Worm (Caenorhabditis elegans) whole organism, young adult: ENCODE results near the gene T26A8.3.

ENCODE experiments used
- B0035.1 ChIP-seq: sonication (generic microtip); optimal IDR thresholded peaks from 2 replicates; lab custom pipeline; 2016; ENCODE audit warnings: missing genetic modification characterization, mild to moderate bottlenecking, missing compliant biosample characterization, missing genotype, missing genetic modification reagents
- B0336.3 ChIP-seq: fragments of 200-800 bp; sonication (Bioruptor generic); IDR thresholded peaks from 2 replicates; pipeline ENCODE4 v1.3.6; 2022; ENCODE audit warnings: missing genetic modification characterization, missing compliant biosample characterization
- D2030.7 ChIP-seq: fragments of 200-800 bp; sonication (Bioruptor generic); IDR thresholded peaks from 2 replicates; pipeline ENCODE4 v1.3.6; 2022; ENCODE audit warnings: missing genetic modification reagents, missing genetic modification characterization, missing compliant biosample characterization
- F39B2.1 ChIP-seq: fragments of 200-800 bp; sonication (Bioruptor generic); IDR thresholded peaks from 2 replicates; pipeline ENCODE4 v1.3.6; 2022; ENCODE audit warnings: missing genetic modification reagents, missing genetic modification characterization, missing compliant biosample characterization
- F49E8.2 ChIP-seq: sonication (generic microtip); optimal IDR thresholded peaks from 3 replicates; lab custom pipeline; 2017; ENCODE audit warnings: missing genetic modification characterization, mild to moderate bottlenecking, missing compliant biosample characterization, antibody characterized with exemption, moderate library complexity; ENCODE audit not compliant: insufficient read depth
- Y56A3A.18 ChIP-seq: fragments of 200-800 bp; sonication (Bioruptor generic); IDR thresholded peaks from 2 replicates; pipeline ENCODE4 v1.3.6; 2022; ENCODE audit warnings: missing genetic modification reagents, missing genetic modification characterization, missing compliant biosample characterization
- Y67H2A.10 ChIP-seq: fragments of 200-800 bp; sonication (Bioruptor generic); conservative IDR thresholded peaks from 2 replicates; pipeline ENCODE4 v1.3.6; 2022; ENCODE audit warnings: missing genetic modification reagents, missing genetic modification characterization, missing compliant biosample characterization
- ama-1 ChIP-seq, 3 experiments: fragments of 150-350 bp in 1 of 3; sonication (generic microtip) in 2 of 3; optimal IDR thresholded peaks; 2 replicates each; lab custom pipeline; 2014 to 2018; ENCODE audit warnings: missing biosample characterization in 2 of 3, missing genetic modification characterization in 2 of 3, missing genetic modification reagents in 2 of 3
- athp-1 ChIP-seq: sonication (generic microtip); optimal IDR thresholded peaks from 2 replicates; lab custom pipeline; 2017; ENCODE audit warnings: mild to moderate bottlenecking, missing genetic modification characterization, missing compliant biosample characterization
- bed-2 ChIP-seq: fragments of 200-800 bp; sonication (Bioruptor generic); IDR thresholded peaks from 2 replicates; pipeline ENCODE4 v1.3.6; 2022; ENCODE audit warnings: missing genetic modification reagents, missing genetic modification characterization, missing compliant biosample characterization
- cebp-1 ChIP-seq, 2 experiments: fragments of 200-800 bp in 1 of 2; sonication (Bioruptor generic) in 1 of 2; sonication (generic microtip) in 1 of 2; IDR thresholded peaks in 1 of 2; optimal IDR thresholded peaks in 1 of 2; 2 replicates each; pipeline versions ENCODE4 v1.3.6 to Lab custom; 2017 to 2022; ENCODE audit warnings: missing compliant biosample characterization in 2 of 2, missing genetic modification characterization in 2 of 2, mild to moderate bottlenecking in 1 of 2, missing genetic modification reagents in 1 of 2, moderate library complexity in 1 of 2
- ceh-40 ChIP-seq: fragments of 200-800 bp; sonication (Bioruptor generic); IDR thresholded peaks from 2 replicates; pipeline ENCODE4 v1.3.6; 2022; ENCODE audit warnings: missing genetic modification characterization, missing compliant biosample characterization
- ceh-58 ChIP-seq: fragments of 200-800 bp; sonication (Bioruptor generic); IDR thresholded peaks from 2 replicates; pipeline ENCODE4 v1.3.6; 2022; ENCODE audit warnings: missing genetic modification characterization, missing compliant biosample characterization
- ceh-79 ChIP-seq: sonication (generic microtip); optimal IDR thresholded peaks from 2 replicates; lab custom pipeline; 2017; ENCODE audit warnings: mild to moderate bottlenecking, missing genetic modification characterization, missing compliant biosample characterization
- ceh-91 ChIP-seq: fragments of 200-800 bp; sonication (Bioruptor generic); IDR thresholded peaks from 2 replicates; pipeline ENCODE4 v1.3.6; 2022; ENCODE audit warnings: missing genetic modification reagents, missing genetic modification characterization, missing compliant biosample characterization
- chd-7 ChIP-seq: sonication (generic microtip); optimal IDR thresholded peaks from 2 replicates; lab custom pipeline; 2016; ENCODE audit warnings: mild to moderate bottlenecking, missing genetic modification characterization, moderate library complexity, missing compliant biosample characterization
- dpff-1 ChIP-seq: sonication (generic microtip); optimal IDR thresholded peaks from 2 replicates; lab custom pipeline; 2017; ENCODE audit warnings: mild to moderate bottlenecking, missing genetic modification characterization, missing compliant biosample characterization
- efl-1 ChIP-seq: fragments of 150-350 bp; optimal IDR thresholded peaks from 2 replicates; lab custom pipeline; 2014; ENCODE audit warnings: missing biosample characterization, missing genetic modification reagents, missing genetic modification characterization
- egl-18 ChIP-seq: fragments of 200-800 bp; sonication (Bioruptor generic); IDR thresholded peaks from 2 replicates; pipeline ENCODE4 v1.3.6; 2022; ENCODE audit warnings: missing genetic modification reagents, missing genetic modification characterization, missing compliant biosample characterization
- ets-4 ChIP-seq: fragments of 200-800 bp; sonication (Bioruptor generic); optimal IDR thresholded peaks from 2 replicates; lab custom pipeline; 2018; ENCODE audit warnings: mild to moderate bottlenecking, missing genetic modification characterization, missing compliant biosample characterization
- gei-17 ChIP-seq: fragments of 200-800 bp; sonication (Bioruptor generic); optimal IDR thresholded peaks from 2 replicates; lab custom pipeline; 2018; ENCODE audit warnings: mild to moderate bottlenecking, missing genetic modification characterization, missing compliant biosample characterization
- him-1 ChIP-seq: sonication (generic microtip); optimal IDR thresholded peaks from 2 replicates; lab custom pipeline; 2016; ENCODE audit warnings: missing genotype, missing genetic modification reagents, missing genetic modification characterization, missing compliant biosample characterization
- hlh-26 ChIP-seq: fragments of 200-800 bp; sonication (Bioruptor generic); conservative IDR thresholded peaks from 2 replicates; pipeline ENCODE4 v1.3.6; 2022; ENCODE audit warnings: missing genetic modification reagents, missing genetic modification characterization, missing compliant biosample characterization
- hsf-1 ChIP-seq: fragments of 200-800 bp; sonication (Bioruptor generic); IDR thresholded peaks from 2 replicates; pipeline ENCODE4 v1.3.6; 2022; ENCODE audit warnings: missing genetic modification reagents, missing genetic modification characterization, missing compliant biosample characterization
- lin-54 ChIP-seq: fragments of 200-800 bp; sonication (Bioruptor generic); optimal IDR thresholded peaks from 2 replicates; lab custom pipeline; 2018; ENCODE audit warnings: mild to moderate bottlenecking, missing genetic modification characterization, missing compliant biosample characterization
- lir-1 ChIP-seq: fragments of 200-800 bp; sonication (Bioruptor generic); conservative IDR thresholded peaks from 2 replicates; pipeline ENCODE4 v1.3.6; 2022; ENCODE audit warnings: missing genetic modification reagents, missing genetic modification characterization, missing compliant biosample characterization
- mcd-1 ChIP-seq: fragments of 200-800 bp; sonication (Bioruptor generic); IDR thresholded peaks from 2 replicates; pipeline ENCODE4 v1.3.6; 2022; ENCODE audit warnings: missing genetic modification reagents, missing genetic modification characterization, missing compliant biosample characterization
- nfyb-1 ChIP-seq: fragments of 200-800 bp; sonication (Bioruptor generic); IDR thresholded peaks from 2 replicates; pipeline ENCODE4 v1.3.6; 2022; ENCODE audit warnings: missing genetic modification reagents, missing genetic modification characterization, missing compliant biosample characterization
- nhr-120 ChIP-seq: fragments of 200-800 bp; sonication (Bioruptor generic); IDR thresholded peaks from 2 replicates; pipeline ENCODE4 v1.3.6; 2022; ENCODE audit warnings: missing genetic modification characterization, missing compliant biosample characterization
- nhr-179 ChIP-seq: sonication (generic microtip); optimal IDR thresholded peaks from 2 replicates; lab custom pipeline; 2016; ENCODE audit warnings: mild to moderate bottlenecking, missing genetic modification characterization, missing compliant biosample characterization
- nhr-27 ChIP-seq: fragments of 200-800 bp; sonication (Bioruptor generic); optimal IDR thresholded peaks from 2 replicates; lab custom pipeline; 2018; ENCODE audit warnings: mild to moderate bottlenecking, missing genetic modification characterization, moderate library complexity, missing compliant biosample characterization
- nhr-90 ChIP-seq: sonication (generic microtip); optimal IDR thresholded peaks from 2 replicates; lab custom pipeline; 2016; ENCODE audit warnings: missing genotype, mild to moderate bottlenecking, missing genetic modification characterization, missing compliant biosample characterization
- rcor-1 ChIP-seq: fragments of 200-800 bp; sonication (Bioruptor generic); IDR thresholded peaks from 2 replicates; pipeline ENCODE4 v1.3.6; 2022; ENCODE audit warnings: missing genetic modification reagents, missing genetic modification characterization, missing compliant biosample characterization
- repo-1 ChIP-seq: sonication (generic microtip); optimal IDR thresholded peaks from 2 replicates; lab custom pipeline; 2017; ENCODE audit warnings: mild to moderate bottlenecking, missing genetic modification characterization, missing compliant biosample characterization
- somi-1 ChIP-seq: fragments of 200-800 bp; sonication (Bioruptor generic); optimal IDR thresholded peaks from 2 replicates; lab custom pipeline; 2018; ENCODE audit warnings: mild to moderate bottlenecking, missing genetic modification characterization, missing compliant biosample characterization
- xnd-1 ChIP-seq: sonication (generic microtip); optimal IDR thresholded peaks from 2 replicates; lab custom pipeline; 2016; ENCODE audit warnings: missing genotype, missing genetic modification reagents, missing genetic modification characterization, missing compliant biosample characterization
- ztf-18 ChIP-seq: sonication (generic microtip); optimal IDR thresholded peaks from 2 replicates; lab custom pipeline; 2016; ENCODE audit warnings: missing genotype, mild to moderate bottlenecking, missing genetic modification characterization, missing compliant biosample characterization
- ztf-22 ChIP-seq: fragments of 200-800 bp; sonication (Bioruptor generic); optimal IDR thresholded peaks from 2 replicates; lab custom pipeline; 2018; ENCODE audit warnings: mild to moderate bottlenecking, missing genetic modification characterization, moderate library complexity, missing compliant biosample characterization
- ztf-25 ChIP-seq: fragments of 200-800 bp; sonication (Bioruptor generic); IDR thresholded peaks from 2 replicates; pipeline ENCODE4 v1.3.6; 2022; ENCODE audit warnings: missing genetic modification reagents, missing genetic modification characterization, missing compliant biosample characterization
- ztf-3 ChIP-seq: fragments of 200-800 bp; sonication (Bioruptor generic); optimal IDR thresholded peaks from 2 replicates; lab custom pipeline; 2018; ENCODE audit warnings: mild to moderate bottlenecking, missing genetic modification characterization, missing compliant biosample characterization

The T26A8.3 gene

DNA sequence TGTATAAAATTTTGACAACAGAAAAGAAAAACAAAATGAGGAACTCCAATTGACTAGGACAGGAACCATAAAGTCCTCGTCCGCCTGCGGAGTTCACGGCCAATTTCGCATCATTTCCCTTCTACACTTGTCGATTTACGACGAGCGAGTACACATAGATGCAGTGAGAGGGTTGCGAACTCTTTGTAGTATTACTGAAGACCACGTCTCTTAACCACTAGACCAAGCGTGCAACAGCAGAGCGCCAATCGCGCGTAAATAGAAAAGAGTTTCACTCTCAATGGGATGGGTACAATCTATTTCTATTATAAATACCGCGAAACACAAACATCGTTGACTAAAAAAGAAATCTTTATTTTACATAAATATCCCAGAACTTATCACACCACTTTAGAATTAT is 51.1 kb downstream of the T26A8.3 start (continued):
- TF ChIP-seq repo-1 (peak; percentile 73), nhr-120 (no peak), nhr-90 (peak; percentile 82), egl-18 (GFP tag; lab: Robert Waterston, UW) (no peak), F49E8.2 (tag; lab: Kevin White, UChicago) (peak; percentile 57), hlh-26 (GFP tag; lab: Robert Waterston, UW) (no peak), bed-2 (GFP tag; lab: Robert Waterston, UW) (no peak), cebp-1 (GFP tag; IDR thresholded peaks at IDR 0.05; lab: Robert Waterston, UW) (0 out of 2 replicates have a peak, but pooled peaks have one; percentile 9), cebp-1 (tag; optimal IDR thresholded peaks at IDR 0.05; lab: Kevin White, UChicago) (peak; percentile 70), mcd-1 (GFP tag; lab: Robert Waterston, UW) (peak; percentile 59; the same call in 1 of the 2 replicates), ama-1 (optimal IDR thresholded peaks at IDR 0.05; lab: Kevin White, UChicago) (peak; percentile 23), ama-1 (GFP tag; optimal IDR thresholded peaks at IDR 0.05; lab: Kevin White, UChicago) (peak; percentile 46 to 65), dpff-1 (tag; lab: Kevin White, UChicago) (no peak), him-1 (tag; lab: Kevin White, UChicago) (peak; percentile 88), nhr-179 (tag; lab: Kevin White, UChicago) (no peak), ztf-3 (GFP tag; lab: Kevin White, UChicago) (no peak), D2030.7 (peak; percentile 47; the same call in 1 of the 2 replicates), gei-17 (no peak), chd-7 (tag; lab: Kevin White, UChicago) (peak; percentile 60), ztf-22 (no peak), lir-1 (GFP tag; lab: Robert Waterston, UW) (0 out of 2 replicates have a peak, but pooled peaks have one; percentile 45), rcor-1 (GFP tag; lab: Robert Waterston, UW) (peak; percentile 71), ceh-91 (GFP tag; lab: Robert Waterston, UW) (no peak), ets-4 (no peak), athp-1 (tag; lab: Kevin White, UChicago) (peak; percentile 80), ceh-58 (GFP tag; lab: Robert Waterston, UW) (0 out of 2 replicates have a peak, but pooled peaks have one; percentile 70), ceh-79 (peak; percentile 56), xnd-1 (tag; lab: Kevin White, UChicago) (no peak), ztf-18 (peak; percentile 72), somi-1 (GFP tag; lab: Kevin White, UChicago) (peak; percentile 55), Y56A3A.18 (0 out of 2 replicates have a peak, but pooled peaks have one; percentile 35), B0336.3 (GFP tag; lab: Robert Waterston, UW) (peak; percentile 83), hsf-1 (GFP tag; lab: Robert Waterston, UW) (no peak), Y67H2A.10 (GFP tag; lab: Robert Waterston, UW) (0 out of 2 replicates have a peak, but pooled peaks have one; percentile 43), ceh-40 (GFP tag; lab: Robert Waterston, UW) (no peak), nhr-27 (tag; lab: Kevin White, UChicago) (peak; percentile 21), ztf-25 (GFP tag; lab: Robert Waterston, UW) (peak; percentile 44; the same call in 1 of the 2 replicates), lin-54 (peak; percentile 63), F39B2.1 (no peak), nfyb-1 (GFP tag; lab: Robert Waterston, UW) (peak; percentile 83), efl-1 (peak; percentile 18), B0035.1 (tag; lab: Kevin White, UChicago) (peak; percentile 29)
